Worm (Caenorhabditis elegans) whole organism, L1 larva: ENCODE results near the gene B0546.4.

Source experiments
- C34B4.2 ChIP-seq: sonication (generic microtip); optimal IDR thresholded peaks from 2 replicates; lab custom pipeline; 2017; ENCODE audit warnings: mild to moderate bottlenecking, missing genetic modification characterization, missing compliant biosample characterization
- blmp-1 ChIP-seq: fragments of 150-350 bp; optimal IDR thresholded peaks from 2 replicates; lab custom pipeline; 2014; ENCODE audit warnings: missing biosample characterization, missing genetic modification characterization
- fkh-8 ChIP-seq: sonication (generic microtip); optimal IDR thresholded peaks from 2 replicates; lab custom pipeline; 2016; ENCODE audit warnings: mild to moderate bottlenecking, missing genetic modification characterization, missing compliant biosample characterization
- unc-130 ChIP-seq: fragments of 150-350 bp; optimal IDR thresholded peaks from 2 replicates; lab custom pipeline; 2017; ENCODE audit warnings: missing biosample characterization, missing genetic modification characterization, inconsistent platforms

- no peak for TF ChIP-seq unc-130 (tag; lab: Kevin White, UChicago)
- no peak for TF ChIP-seq blmp-1 (tag; lab: Kevin White, UChicago)
- no peak for TF ChIP-seq fkh-8
- TF ChIP-seq C34B4.2 (tag; lab: Kevin White, UChicago), result no peak
Measured at ce11 chrIV:3363221-3363620, 20.7 kb downstream of the B0546.4 start, which contains the start of gene Y55H10A.2.
